Worm (Caenorhabditis elegans): ENCODE data around the gene C47D12.5.

The C47D12.5 gene

DNA sequence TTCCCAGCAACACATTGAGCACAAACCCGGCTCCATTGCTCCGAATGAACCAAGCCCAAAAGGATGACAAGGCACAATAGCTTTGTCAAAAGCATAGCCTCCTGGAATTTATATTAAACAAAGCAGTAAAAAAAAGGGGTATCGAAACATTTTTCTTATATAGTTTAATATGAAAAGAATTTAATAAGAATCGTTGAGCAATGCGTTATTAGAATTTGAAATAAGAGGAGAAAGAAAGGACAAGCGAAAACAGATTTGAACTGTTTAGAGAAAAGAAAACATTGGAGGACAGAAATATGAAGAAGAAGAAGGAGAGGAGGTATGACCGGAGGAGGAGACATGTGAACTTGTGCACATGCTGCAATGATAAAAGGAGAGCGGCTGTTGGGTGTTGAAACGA lies at the start of gene C47D12.5:
Gene C47D12.5, minus strand, starts transcription at position 101 of the 400 bp plus-strand sequence.
- TF ChIP-seq sdc-2 (tag; optimal IDR thresholded peaks at IDR 0.05) (no peak), fkh-10 (GFP tag; optimal IDR thresholded peaks at IDR 0.05) (no peak), pros-1 (tag; optimal IDR thresholded peaks at IDR 0.05) (no peak), K02D7.2 (tag; optimal IDR thresholded peaks at IDR 0.05) (no peak), hlh-6 (tag; optimal IDR thresholded peaks at IDR 0.05) (no peak), rnt-1 (tag; optimal IDR thresholded peaks at IDR 0.05) (no peak), eyg-1 (tag; optimal IDR thresholded peaks at IDR 0.05) (no peak), unc-3 (GFP tag; conservative IDR thresholded peaks at IDR 0.05) (no peak), unc-3 (tag; optimal IDR thresholded peaks at IDR 0.05) (no peak), ceh-24 (tag; optimal IDR thresholded peaks at IDR 0.05) (no peak), pag-3 (tag; optimal IDR thresholded peaks at IDR 0.05; ENCODE audit: borderline replicate concordance) (no peak), ceh-45 (GFP tag; IDR thresholded peaks at IDR 0.05) (no peak), lin-11 (tag; optimal IDR thresholded peaks at IDR 0.05) (no peak), pax-1 (tag; optimal IDR thresholded peaks at IDR 0.05) (no peak), odd-2 (tag; optimal IDR thresholded peaks at IDR 0.05) (no peak), tbx-7 (tag; optimal IDR thresholded peaks at IDR 0.05) (no peak), ama-1 (optimal IDR thresholded peaks at IDR 0.05) (no peak), sox-2 (GFP tag; IDR thresholded peaks at IDR 0.05) (no peak), ceh-30 (tag; optimal IDR thresholded peaks at IDR 0.05) (no peak), ceh-19 (GFP tag; optimal IDR thresholded peaks at IDR 0.05) (no peak)

- TF ChIP-seq ceh-14 (tag; optimal IDR thresholded peaks at IDR 0.05) (no peak), nfya-1 (tag; optimal IDR thresholded peaks at IDR 0.05) (no peak), tbx-2 (tag; optimal IDR thresholded peaks at IDR 0.05) (no peak), hlh-6 (tag; optimal IDR thresholded peaks at IDR 0.05) (no peak), ceh-30 (tag; optimal IDR thresholded peaks at IDR 0.05) (no peak), pha-2 (tag; optimal IDR thresholded peaks at IDR 0.05) (no peak), pha-4 (tag; optimal IDR thresholded peaks at IDR 0.05) (no peak), fax-1 (tag; optimal IDR thresholded peaks at IDR 0.05) (no peak), pax-1 (tag; optimal IDR thresholded peaks at IDR 0.05) (no peak), dve-1 (tag; optimal IDR thresholded peaks at IDR 0.05) (no peak), unc-55 (GFP tag; optimal IDR thresholded peaks at IDR 0.05) (no peak), F13H6.1 (tag; optimal IDR thresholded peaks at IDR 0.05) (no peak), sdc-2 (tag; optimal IDR thresholded peaks at IDR 0.05) (no peak), fkh-6 (tag; optimal IDR thresholded peaks at IDR 0.05) (no peak)
These were observed 48.8 kb upstream of the C47D12.5 start for ce11 chrII:11733850-11734249.

DNA sequence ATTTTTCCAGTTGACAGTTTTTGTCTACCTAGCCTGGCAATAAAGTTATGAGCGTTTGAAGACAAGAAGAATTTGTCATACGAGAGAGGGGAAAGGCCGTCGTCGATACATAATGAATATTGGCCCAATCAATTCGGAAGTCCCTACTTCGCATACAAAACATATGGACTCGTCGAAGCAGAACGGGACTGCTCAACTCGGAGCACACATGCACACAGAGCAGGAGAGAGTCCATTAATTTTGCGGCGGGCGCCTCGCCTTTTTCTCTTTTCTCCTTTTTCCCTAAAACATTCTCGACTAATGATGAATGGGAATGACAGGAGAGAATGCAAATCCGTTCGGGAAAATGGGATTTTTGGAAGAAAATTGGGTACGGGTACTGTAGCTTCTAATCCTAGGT lies 47.4 kb upstream of the C47D12.5 start, which contains the start of gene F13D12.8:
Gene F13D12.8, minus strand, starts transcription at position 82 of the 400 bp plus-strand sequence.
- TF ChIP-seq hlh-8 (tag; optimal IDR thresholded peaks at IDR 0.05), result no peak
- TF ChIP-seq npax-4 (tag; optimal IDR thresholded peaks at IDR 0.05), result no peak
- TF ChIP-seq ztf-16 (tag; optimal IDR thresholded peaks at IDR 0.05), result no peak
- TF ChIP-seq T23F11.4 (GFP tag; optimal IDR thresholded peaks at IDR 0.05), result no peak
- no peak for TF ChIP-seq pax-1 (tag; optimal IDR thresholded peaks at IDR 0.05)
- TF ChIP-seq hlh-6 (tag; optimal IDR thresholded peaks at IDR 0.05), result no peak

- TF ChIP-seq fax-1 (tag; optimal IDR thresholded peaks at IDR 0.05) (no peak), elt-2 (tag; optimal IDR thresholded peaks at IDR 0.05) (peak; percentile 62), ama-1 (optimal IDR thresholded peaks at IDR 0.05) (no peak)
These were observed 46.2 kb upstream of the C47D12.5 start for ce11 chrII:11731174-11731724.

All from whole organism, late embryonic.